Worm (Caenorhabditis elegans) whole organism, L4 larva: ENCODE results near the gene nhr-19.

Experiments used
- dve-1 ChIP-seq: sonication (generic microtip); optimal IDR thresholded peaks from 2 replicates; lab custom pipeline; 2017; ENCODE audit warnings: antibody characterized with exemption, mild to moderate bottlenecking, missing genetic modification characterization, missing compliant biosample characterization; ENCODE audit not compliant: insufficient read depth
- tag-97 ChIP-seq: fragments of 200-800 bp; sonication (Bioruptor generic); IDR thresholded peaks from 2 replicates; pipeline ENCODE4 v1.3.6; 2022; ENCODE audit warnings: missing genetic modification characterization, missing compliant biosample characterization

DNA sequence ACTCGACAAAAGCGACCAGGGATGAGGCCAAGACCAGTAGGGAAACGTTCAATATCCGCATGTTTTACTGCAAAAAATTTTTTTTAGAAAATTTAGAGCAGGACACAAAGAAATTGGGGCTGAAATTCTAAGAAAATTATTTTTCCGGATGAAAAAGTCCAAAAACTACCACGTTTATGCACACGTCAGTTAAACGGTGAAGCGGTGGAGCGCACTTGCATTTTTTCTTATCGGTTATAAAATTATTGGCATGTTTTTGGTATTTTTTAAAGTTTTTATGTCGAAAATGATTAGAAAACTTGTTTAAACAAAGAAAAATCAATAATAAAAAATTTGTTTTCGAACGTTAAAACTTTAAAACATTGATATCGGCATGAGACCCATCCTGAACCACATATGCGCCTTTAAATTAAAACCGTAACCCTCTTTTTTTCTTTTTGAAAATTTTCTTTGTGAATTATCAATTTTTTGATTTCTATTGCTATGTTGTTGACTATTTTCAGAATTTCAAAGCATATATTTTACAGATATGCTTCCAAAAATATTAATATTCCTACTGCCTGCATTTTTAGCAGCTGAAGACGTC is 18.9 kb upstream of the nhr-19 start, which contains the start of the genes dnj-20 and ZK1307.8:
- no peak for TF ChIP-seq dve-1 (tag; lab: Kevin White, UChicago)
- TF ChIP-seq tag-97 (GFP tag; lab: Robert Waterston, UW): no peak
